Worm (Caenorhabditis elegans) whole organism, mixed stage, embryonic: Measurements from ENCODE around the gene K08F9.1.

Source experiments
- blmp-1 ChIP-seq: fragments of 150-350 bp; optimal IDR thresholded peaks from 2 replicates; lab custom pipeline; 2014; ENCODE audit warnings: missing biosample characterization, missing genetic modification characterization
- cnd-1 ChIP-seq: fragments of 200-800 bp; sonication (Bioruptor generic); optimal IDR thresholded peaks from 2 replicates; lab custom pipeline; 2018; ENCODE audit warnings: mild to moderate bottlenecking, missing genetic modification characterization, missing compliant biosample characterization
- elt-3 ChIP-seq: fragments of 150-350 bp; optimal IDR thresholded peaks from 2 replicates; lab custom pipeline; 2014; ENCODE audit warnings: missing biosample characterization, missing genetic modification characterization
- lin-13 ChIP-seq: fragments of 150-350 bp; optimal IDR thresholded peaks from 2 replicates; lab custom pipeline; 2014; ENCODE audit warnings: missing biosample characterization, missing genetic modification characterization
- mab-5 ChIP-seq: fragments of 150-350 bp; optimal IDR thresholded peaks from 2 replicates; lab custom pipeline; 2014; ENCODE audit warnings: missing biosample characterization, missing genetic modification characterization
- mep-1 ChIP-seq: fragments of 150-350 bp; optimal IDR thresholded peaks from 2 replicates; lab custom pipeline; 2017; ENCODE audit warnings: missing biosample characterization, missing genetic modification reagents, missing genetic modification characterization, inconsistent platforms
- mls-2 ChIP-seq: sonication (generic microtip); optimal IDR thresholded peaks from 2 replicates; lab custom pipeline; 2016; ENCODE audit warnings: mild to moderate bottlenecking, missing genetic modification characterization, moderate library complexity, missing compliant biosample characterization
- nhr-2 ChIP-seq: fragments of 150-350 bp; optimal IDR thresholded peaks from 2 replicates; lab custom pipeline; 2014; ENCODE audit warnings: missing biosample characterization, missing genetic modification characterization
- snpc-4 ChIP-seq: fragments of 150-350 bp; optimal IDR thresholded peaks from 2 replicates; lab custom pipeline; 2014; ENCODE audit warnings: missing biosample characterization, missing genetic modification characterization
- unc-62 ChIP-seq: fragments of 150-350 bp; optimal IDR thresholded peaks from 2 replicates; lab custom pipeline; 2014; ENCODE audit warnings: missing biosample characterization, missing genetic modification reagents, missing genetic modification characterization
- ztf-11 ChIP-seq: fragments of 150-350 bp; optimal IDR thresholded peaks from 2 replicates; lab custom pipeline; 2014; ENCODE audit warnings: missing biosample characterization, missing genetic modification characterization

- TF ChIP-seq cnd-1 (tag; lab: Kevin White, UChicago) = no peak
- no peak for TF ChIP-seq snpc-4
- no peak for TF ChIP-seq ztf-11 (tag; lab: Kevin White, UChicago)
- no peak for TF ChIP-seq elt-3
- no peak for TF ChIP-seq unc-62
- no peak for TF ChIP-seq mep-1 (tag; lab: Kevin White, UChicago)
- TF ChIP-seq blmp-1 (tag; lab: Kevin White, UChicago) = no peak
- TF ChIP-seq mls-2 (tag; lab: Kevin White, UChicago) = no peak
- no peak for TF ChIP-seq lin-13
- TF ChIP-seq mab-5 = no peak
- no peak for TF ChIP-seq nhr-2 (tag; lab: Kevin White, UChicago)
Observed at ce11 chrV:15089438-15089837, 53.7 kb downstream of the K08F9.1 start, which contains the start of the genes C01G10.5 and C01G10.4.
